Fruit fly (Drosophila melanogaster) whole organism, pupa: Measurements from ENCODE around the gene CG6414.

Experiments
- CG10348 ChIP-seq: fragments of 200-800 bp; sonication (Bioruptor generic); IDR thresholded peaks from 2 replicates; pipeline ENCODE4 v1.3.6; 2022; ENCODE audit warnings: missing biosample characterization, missing genetic modification characterization
- CG12605 ChIP-seq: fragments of 200-800 bp; sonication (Bioruptor generic); IDR thresholded peaks from 2 replicates; pipeline ENCODE4 v1.3.6; 2022; ENCODE audit warnings: missing biosample characterization, missing genetic modification characterization
- CG13204 ChIP-seq: fragments of 200-800 bp; sonication (Bioruptor generic); optimal IDR thresholded peaks from 2 replicates; lab custom pipeline; 2018; ENCODE audit warnings: missing biosample characterization, mild to moderate bottlenecking, missing genetic modification characterization, moderate library complexity
- CG14655 ChIP-seq: fragments of 200-800 bp; sonication (Bioruptor generic); optimal IDR thresholded peaks from 3 replicates; lab custom pipeline; 2017; ENCODE audit warnings: mild to moderate bottlenecking, missing biosample characterization, missing genetic modification reagents, missing genetic modification characterization
- CG15710 ChIP-seq: fragments of 200-800 bp; sonication (Bioruptor generic); optimal IDR thresholded peaks from 2 replicates; lab custom pipeline; 2018; ENCODE audit warnings: missing biosample characterization, mild to moderate bottlenecking, missing genetic modification characterization, moderate library complexity
- CG17806 ChIP-seq: fragments of 200-800 bp; sonication (Bioruptor generic); optimal IDR thresholded peaks from 2 replicates; lab custom pipeline; 2018; ENCODE audit warnings: missing biosample characterization, mild to moderate bottlenecking, missing genetic modification characterization, moderate library complexity
- CG32121 ChIP-seq: fragments of 200-800 bp; sonication (Bioruptor generic); IDR thresholded peaks from 2 replicates; pipeline ENCODE4 v1.3.6; 2022; ENCODE audit warnings: missing biosample characterization, missing genetic modification characterization
- CG34367 ChIP-seq: fragments of 200-800 bp; sonication (Bioruptor generic); optimal IDR thresholded peaks from 2 replicates; lab custom pipeline; 2018; ENCODE audit warnings: missing biosample characterization, mild to moderate bottlenecking, missing genetic modification characterization
- CG4496 ChIP-seq: fragments of 200-800 bp; sonication (Bioruptor generic); IDR thresholded peaks from 3 replicates; pipeline ENCODE4 v1.3.6; 2022; ENCODE audit warnings: missing biosample characterization, missing genetic modification characterization
- CG8159 ChIP-seq: fragments of 200-800 bp; sonication (Bioruptor generic); optimal IDR thresholded peaks from 3 replicates; lab custom pipeline; 2018; ENCODE audit warnings: missing biosample characterization, mild to moderate bottlenecking, missing genetic modification characterization, moderate library complexity
- CG8301 ChIP-seq: fragments of 200-800 bp; sonication (Bioruptor generic); optimal IDR thresholded peaks from 2 replicates; lab custom pipeline; 2018; ENCODE audit warnings: missing biosample characterization, mild to moderate bottlenecking, missing genetic modification characterization
- CG9948 ChIP-seq: fragments of 200-800 bp; sonication (Bioruptor generic); optimal IDR thresholded peaks from 2 replicates; lab custom pipeline; 2018; ENCODE audit warnings: missing biosample characterization, mild to moderate bottlenecking, missing genetic modification characterization, moderate library complexity
- D1 ChIP-seq: fragments of 200-800 bp; sonication (Bioruptor generic); optimal IDR thresholded peaks from 2 replicates; lab custom pipeline; 2018; ENCODE audit warnings: missing biosample characterization, mild to moderate bottlenecking, missing genetic modification characterization, moderate library complexity
- EcR ChIP-seq: fragments of 200-800 bp; sonication (Bioruptor generic); optimal IDR thresholded peaks from 3 replicates; lab custom pipeline; 2019; ENCODE audit warnings: missing biosample characterization, missing genetic modification characterization, mild to moderate bottlenecking, moderate library complexity, missing genetic modification reagents
- Ets98B ChIP-seq: fragments of 200-800 bp; sonication (Bioruptor generic); IDR thresholded peaks from 2 replicates; pipeline ENCODE4 v1.3.6; 2022; ENCODE audit warnings: missing biosample characterization, missing genetic modification characterization
- Pif1A ChIP-seq: fragments of 200-800 bp; sonication (Bioruptor generic); optimal IDR thresholded peaks from 3 replicates; lab custom pipeline; 2016; ENCODE audit warnings: missing biosample characterization, missing genetic modification characterization
- Pif1B ChIP-seq: fragments of 200-800 bp; sonication (Bioruptor generic); optimal IDR thresholded peaks from 3 replicates; lab custom pipeline; 2016; ENCODE audit warnings: missing biosample characterization, missing genetic modification characterization
- Snoo ChIP-seq: fragments of 200-800 bp; sonication (Bioruptor generic); optimal IDR thresholded peaks from 3 replicates; lab custom pipeline; 2017; ENCODE audit warnings: missing biosample characterization, mild to moderate bottlenecking, missing genetic modification characterization, inconsistent platforms
- fd96Ca ChIP-seq: fragments of 200-800 bp; sonication (Bioruptor generic); IDR thresholded peaks from 3 replicates; pipeline ENCODE4 v1.3.6; 2022; ENCODE audit warnings: missing biosample characterization, missing genetic modification characterization
- gl ChIP-seq: fragments of 200-800 bp; sonication (Bioruptor generic); optimal IDR thresholded peaks from 2 replicates; lab custom pipeline; 2018; ENCODE audit warnings: missing biosample characterization, mild to moderate bottlenecking, missing genetic modification characterization
- rn ChIP-seq: fragments of 200-800 bp; sonication (Bioruptor generic); IDR thresholded peaks from 2 replicates; pipeline ENCODE4 v1.3.6; 2022; ENCODE audit warnings: missing biosample characterization, missing genetic modification characterization

CG6414 gene

dm6 chrX:4005047-4005446 lies 33.9 kb upstream of the CG6414 start:
- TF ChIP-seq CG32121 (GFP tag; lab: Robert Waterston, UW) (no peak), CG12605 (GFP tag; lab: Robert Waterston, UW) (no peak), CG8159 (tag; lab: Kevin White, UChicago) (no peak)

dm6 chrX:3968346-3969044 lies 2.7 kb downstream of the CG6414 start, which contains the start of gene CG6428:
CG6428 (minus strand) TSS chrX:3968655.
- no peak for TF ChIP-seq CG9948 (tag; lab: Kevin White, UChicago)
- peak; percentile 17 for TF ChIP-seq Snoo (tag; lab: Kevin White, UChicago)
- TF ChIP-seq, all 21 proteins: peak for 1

dm6 chrX:3967613-3968012 lies 3.5 kb downstream of the CG6414 start:
- TF ChIP-seq CG4496 (GFP tag; lab: Robert Waterston, UW) (no peak), CG12605 (GFP tag; lab: Robert Waterston, UW) (no peak), gl (tag; lab: Kevin White, UChicago) (no peak), Pif1A (GFP tag; lab: Kevin White, UChicago) (no peak), CG8159 (tag; lab: Kevin White, UChicago) (no peak), CG10348 (GFP tag; lab: Robert Waterston, UW) (no peak), EcR (no peak), CG34367 (tag; lab: Kevin White, UChicago) (no peak), Pif1B (GFP tag; lab: Kevin White, UChicago) (no peak), Snoo (tag; lab: Kevin White, UChicago) (no peak), D1 (no peak), CG9948 (tag; lab: Kevin White, UChicago) (no peak), CG8301 (tag; lab: Kevin White, UChicago) (no peak), Ets98B (GFP tag; lab: Robert Waterston, UW) (no peak), CG13204 (GFP tag; lab: Kevin White, UChicago) (no peak), CG17806 (tag; lab: Kevin White, UChicago) (no peak), CG32121 (GFP tag; lab: Robert Waterston, UW) (no peak)

- peak; percentile 10 for TF ChIP-seq CG15710
- TF ChIP-seq gl (tag; lab: Kevin White, UChicago), result peak; percentile 58
- no peak for TF ChIP-seq CG10348 (GFP tag; lab: Robert Waterston, UW)
- TF ChIP-seq fd96Ca (GFP tag; lab: Robert Waterston, UW), result no peak
- TF ChIP-seq CG34367 (tag; lab: Kevin White, UChicago), result peak; percentile 2
- peak; percentile 15 for TF ChIP-seq EcR
Observed at dm6 chrX:3964965-3965420, 6.2 kb downstream of the CG6414 start, which contains the start of gene lva. lva (minus strand) TSS chrX:3965327.

- TF ChIP-seq CG14655 (GFP tag; lab: Kevin White, UChicago), result no peak
- TF ChIP-seq fd96Ca (GFP tag; lab: Robert Waterston, UW), result peak; percentile 76
- no peak for TF ChIP-seq CG8301 (tag; lab: Kevin White, UChicago)
- TF ChIP-seq rn (GFP tag; lab: Robert Waterston, UW), result 0 out of 2 replicates have a peak, but pooled peaks have one; percentile 4
- no peak for TF ChIP-seq CG17806 (tag; lab: Kevin White, UChicago)
- no peak for TF ChIP-seq D1
- no peak for TF ChIP-seq Snoo (tag; lab: Kevin White, UChicago)
- peak; percentile 56; the same call in 1 of the 2 replicates for TF ChIP-seq CG32121 (GFP tag; lab: Robert Waterston, UW)
- TF ChIP-seq Ets98B (GFP tag; lab: Robert Waterston, UW), result peak; percentile 15; the same call in 1 of the 2 replicates
- TF ChIP-seq Pif1B (GFP tag; lab: Kevin White, UChicago), result no peak
- peak; percentile 8 for TF ChIP-seq CG9948 (tag; lab: Kevin White, UChicago)
- no peak for TF ChIP-seq CG8159 (tag; lab: Kevin White, UChicago)
- no peak for TF ChIP-seq Pif1A (GFP tag; lab: Kevin White, UChicago)
Observed at dm6 chrX:3950199-3950645, 20.9 kb downstream of the CG6414 start.

dm6 chrX:3949409-3950178 lies 21.6 kb downstream of the CG6414 start:
- TF ChIP-seq gl (tag; lab: Kevin White, UChicago), result no peak
- TF ChIP-seq CG13204 (GFP tag; lab: Kevin White, UChicago), result no peak
- TF ChIP-seq CG8159 (tag; lab: Kevin White, UChicago), result no peak
- TF ChIP-seq CG4496 (GFP tag; lab: Robert Waterston, UW), result peak; percentile 20; the same call in 2 of the 3 replicates
- TF ChIP-seq CG12605 (GFP tag; lab: Robert Waterston, UW), result peak; percentile 28; the same call in 1 of the 2 replicates
- TF ChIP-seq, all 21 proteins: peak for 2
